Worm (Caenorhabditis elegans): ENCODE measurements around the gene ttr-23.

ce11 chrV:10564830-10565365 lies 24.8 kb downstream of the ttr-23 start, which contains the start of gene cat-4:
- TF ChIP-seq pes-1 (GFP tag; IDR thresholded peaks at IDR 0.05) = no peak
- TF ChIP-seq hmbx-1 (tag; optimal IDR thresholded peaks at IDR 0.05) = no peak
- TF ChIP-seq B0310.2 (tag; optimal IDR thresholded peaks at IDR 0.05) = no peak
- TF ChIP-seq sea-1 (GFP tag; conservative IDR thresholded peaks at IDR 0.05) = no peak
- TF ChIP-seq tbx-37 (GFP tag; conservative IDR thresholded peaks at IDR 0.05) = no peak
- no peak for TF ChIP-seq ceh-36 (tag; optimal IDR thresholded peaks at IDR 0.05)
- TF ChIP-seq ama-1 (optimal IDR thresholded peaks at IDR 0.05) = no peak
- no peak for TF ChIP-seq tbx-11 (GFP tag; IDR thresholded peaks at IDR 0.05)
- no peak for TF ChIP-seq aly-1 (tag; optimal IDR thresholded peaks at IDR 0.05)
- no peak for TF ChIP-seq hmg-4 (GFP tag; optimal IDR thresholded peaks at IDR 0.05)
- TF ChIP-seq flt-1 (GFP tag; IDR thresholded peaks at IDR 0.05) = no peak
